Fruit fly (Drosophila melanogaster) whole organism, embryonic: ENCODE data around the gene PpD6.

Experiments
- CG10959 ChIP-seq: fragments of 200-800 bp; sonication (Bioruptor generic); IDR thresholded peaks from 2 replicates; pipeline ENCODE4 v1.3.6; 2022; ENCODE audit warnings: missing biosample characterization, missing genetic modification characterization
- CG12744 ChIP-seq: fragments of 200-800 bp; sonication (Bioruptor generic); optimal IDR thresholded peaks from 2 replicates; lab custom pipeline; 2016; ENCODE audit warnings: missing biosample characterization, missing genetic modification characterization
- CG13123 ChIP-seq: fragments of 200-800 bp; sonication (Bioruptor generic); optimal IDR thresholded peaks from 2 replicates; lab custom pipeline; 2016; ENCODE audit warnings: missing biosample characterization, missing genetic modification characterization
- CG15269 ChIP-seq: fragments of 200-800 bp; sonication (Bioruptor generic); optimal IDR thresholded peaks from 2 replicates; lab custom pipeline; 2018; ENCODE audit warnings: missing biosample characterization, mild to moderate bottlenecking, missing genetic modification characterization, moderate library complexity
- CG1529 ChIP-seq: fragments of 200-800 bp; sonication (Bioruptor generic); optimal IDR thresholded peaks from 3 replicates; lab custom pipeline; 2018; ENCODE audit warnings: missing biosample characterization, missing genetic modification characterization
- CG17568 ChIP-seq: fragments of 200-800 bp; sonication (Bioruptor generic); optimal IDR thresholded peaks from 2 replicates; lab custom pipeline; 2018; ENCODE audit warnings: missing biosample characterization, mild to moderate bottlenecking, missing genetic modification characterization, moderate library complexity
- CG3065 ChIP-seq: fragments of 200-800 bp; sonication (Bioruptor generic); optimal IDR thresholded peaks from 2 replicates; lab custom pipeline; 2016; ENCODE audit warnings: missing biosample characterization, missing genetic modification characterization
- CG31365 ChIP-seq: fragments of 200-800 bp; sonication (Bioruptor generic); optimal IDR thresholded peaks from 2 replicates; lab custom pipeline; 2018; ENCODE audit warnings: missing biosample characterization, mild to moderate bottlenecking, missing genetic modification characterization
- CG32772 ChIP-seq: fragments of 200-800 bp; sonication (Bioruptor generic); IDR thresholded peaks from 2 replicates; pipeline ENCODE4 v1.3.6; 2022; ENCODE audit warnings: missing biosample characterization, missing genetic modification characterization
- CG34422 ChIP-seq: fragments of 200-800 bp; sonication (Bioruptor generic); IDR thresholded peaks from 3 replicates; pipeline ENCODE4 v1.3.6; 2022; ENCODE audit warnings: missing biosample characterization, missing genetic modification characterization
- CG6689 ChIP-seq: fragments of 200-800 bp; sonication (Bioruptor generic); IDR thresholded peaks from 2 replicates; pipeline ENCODE4 v1.3.6; 2022; ENCODE audit warnings: missing biosample characterization, missing genetic modification characterization
- CG6854 ChIP-seq: fragments of 200-800 bp; sonication (Bioruptor generic); optimal IDR thresholded peaks from 3 replicates; lab custom pipeline; 2017; ENCODE audit warnings: missing biosample characterization, mild to moderate bottlenecking, missing genetic modification characterization
- CG7556 ChIP-seq: fragments of 200-800 bp; sonication (Bioruptor generic); optimal IDR thresholded peaks from 2 replicates; lab custom pipeline; 2017; ENCODE audit warnings: missing biosample characterization, mild to moderate bottlenecking, missing genetic modification characterization
- CG8089 ChIP-seq: fragments of 200-800 bp; sonication (Bioruptor generic); optimal IDR thresholded peaks from 3 replicates; lab custom pipeline; 2016; ENCODE audit warnings: missing biosample characterization, missing genetic modification characterization
- CG9437 ChIP-seq: fragments of 200-800 bp; sonication (Bioruptor generic); optimal IDR thresholded peaks from 2 replicates; lab custom pipeline; 2018; ENCODE audit warnings: missing biosample characterization, mild to moderate bottlenecking, missing genetic modification characterization
- Eip74EF ChIP-seq, 2 experiments: fragments of 200-800 bp in 1 of 2; fragments of >200 bp in 1 of 2; sonication (Bioruptor generic) in 1 of 2; optimal IDR thresholded peaks; 2 replicates each; lab custom pipeline; 2017 to 2019; ENCODE audit warnings: missing biosample characterization in 2 of 2, missing genetic modification characterization in 2 of 2, mild to moderate bottlenecking in 1 of 2, moderate library complexity in 1 of 2
- H2.0 ChIP-seq: fragments of 200-800 bp; sonication (Bioruptor generic); IDR thresholded peaks from 2 replicates; pipeline ENCODE4 v1.3.6; 2022; ENCODE audit warnings: missing biosample characterization, missing genetic modification characterization
- HHEX ChIP-seq: fragments of 200-800 bp; sonication (Bioruptor generic); optimal IDR thresholded peaks from 3 replicates; lab custom pipeline; 2017; ENCODE audit warnings: missing biosample characterization, mild to moderate bottlenecking, missing genetic modification characterization, missing genetic modification reagents
- Hr51 ChIP-seq, 2 experiments: fragments of 200-800 bp; sonication (Bioruptor generic); optimal IDR thresholded peaks; 2 replicates in 1 of 2; 3 replicates in 1 of 2; lab custom pipeline; 2016 to 2018; ENCODE audit warnings: missing biosample characterization in 2 of 2, missing genetic modification characterization in 2 of 2, mild to moderate bottlenecking in 1 of 2, moderate library complexity in 1 of 2
- Neu2 ChIP-seq: fragments of 200-800 bp; sonication (Bioruptor generic); optimal IDR thresholded peaks from 3 replicates; lab custom pipeline; 2016; ENCODE audit warnings: missing biosample characterization, missing genetic modification characterization, borderline replicate concordance
- Nf-YC ChIP-seq: fragments of 200-800 bp; optimal IDR thresholded peaks from 3 replicates; lab custom pipeline; 2019; ENCODE audit warnings: missing biosample characterization, mild to moderate bottlenecking, missing genetic modification characterization, moderate library complexity
- Pdp1 ChIP-seq, 2 experiments: fragments of 200-800 bp; sonication (Bioruptor generic); optimal IDR thresholded peaks; 3 replicates each; lab custom pipeline; 2016; ENCODE audit warnings: missing biosample characterization in 2 of 2, missing genetic modification characterization in 2 of 2, mild to moderate bottlenecking in 1 of 2, moderate library complexity in 1 of 2
- Sry-δ ChIP-seq: fragments of 200-800 bp; sonication (Bioruptor generic); optimal IDR thresholded peaks from 2 replicates; lab custom pipeline; 2016; ENCODE audit warnings: missing biosample characterization, missing genetic modification characterization
- Tbp ChIP-seq: fragments of >200 bp; optimal IDR thresholded peaks from 2 replicates; lab custom pipeline; 2018; ENCODE audit warnings: missing biosample characterization, missing genetic modification characterization
- Xbp1 ChIP-seq: fragments of 200-800 bp; sonication (Bioruptor generic); optimal IDR thresholded peaks from 3 replicates; lab custom pipeline; 2016; ENCODE audit warnings: missing biosample characterization, mild to moderate bottlenecking, missing genetic modification characterization
- cas ChIP-seq: fragments of 200-800 bp; sonication (Bioruptor generic); IDR thresholded peaks from 2 replicates; pipeline ENCODE4 v1.3.6; 2022; ENCODE audit warnings: missing biosample characterization, missing genetic modification characterization
- cg ChIP-seq: fragments of 200-800 bp; sonication (Bioruptor generic); optimal IDR thresholded peaks from 3 replicates; lab custom pipeline; 2019; ENCODE audit warnings: missing biosample characterization, mild to moderate bottlenecking, missing genetic modification characterization, moderate library complexity
- chinmo ChIP-seq: fragments of 200-800 bp; sonication (Bioruptor generic); IDR thresholded peaks from 4 replicates; pipeline ENCODE4 v1.3.6; 2022; ENCODE audit warnings: missing biosample characterization, missing genetic modification characterization; ENCODE audit not compliant: partially characterized antibody
- dimm ChIP-seq: fragments of 200-800 bp; sonication (Bioruptor generic); IDR thresholded peaks from 2 replicates; pipeline ENCODE4 v1.3.6; 2022; ENCODE audit warnings: missing biosample characterization, missing genetic modification characterization
- dysf ChIP-seq: fragments of 200-800 bp; sonication (Bioruptor generic); IDR thresholded peaks from 3 replicates; pipeline ENCODE4 v1.3.6; 2022; ENCODE audit warnings: missing biosample characterization, missing genetic modification characterization
- ewg ChIP-seq: fragments of 200-800 bp; sonication (Bioruptor generic); optimal IDR thresholded peaks from 3 replicates; lab custom pipeline; 2017; ENCODE audit warnings: mild to moderate bottlenecking, missing biosample characterization, missing genetic modification reagents, missing genetic modification characterization
- fru ChIP-seq: fragments of >200 bp; optimal IDR thresholded peaks from 2 replicates; lab custom pipeline; 2017
- gro ChIP-seq: fragments of 200-800 bp; sonication (Bioruptor generic); optimal IDR thresholded peaks from 2 replicates; lab custom pipeline; 2016; ENCODE audit warnings: missing biosample characterization, missing genetic modification characterization
- ind ChIP-seq: fragments of 200-800 bp; sonication (Bioruptor generic); optimal IDR thresholded peaks from 3 replicates; lab custom pipeline; 2016; ENCODE audit warnings: missing biosample characterization, missing genetic modification characterization
- kah ChIP-seq: fragments of 200-800 bp; sonication (Bioruptor generic); optimal IDR thresholded peaks from 2 replicates; lab custom pipeline; 2018; ENCODE audit warnings: missing biosample characterization, mild to moderate bottlenecking, missing genetic modification characterization
- oc ChIP-seq: fragments of 200-800 bp; sonication (Bioruptor generic); optimal IDR thresholded peaks from 2 replicates; lab custom pipeline; 2018; ENCODE audit warnings: missing biosample characterization, mild to moderate bottlenecking, missing genetic modification characterization, moderate library complexity
- pfk ChIP-seq: fragments of 200-800 bp; sonication (Bioruptor generic); optimal IDR thresholded peaks from 2 replicates; lab custom pipeline; 2018; ENCODE audit warnings: missing biosample characterization, mild to moderate bottlenecking, missing genetic modification characterization, moderate library complexity
- pnt ChIP-seq: fragments of 200-800 bp; sonication (Bioruptor generic); optimal IDR thresholded peaks from 3 replicates; lab custom pipeline; 2016; ENCODE audit warnings: missing biosample characterization, missing genetic modification characterization
- prd ChIP-seq, 3 experiments: fragments of >200 bp in 2 of 3; fragments of 200-800 bp in 1 of 3; sonication (Bioruptor generic) in 1 of 3; optimal IDR thresholded peaks in 2 of 3; IDR thresholded peaks in 1 of 3; 2 replicates in 2 of 3; 3 replicates in 1 of 3; pipeline versions ENCODE4 v1.3.6 to Lab custom; 2017 to 2022; ENCODE audit warnings: missing biosample characterization in 1 of 3, missing genetic modification characterization in 1 of 3
- pros ChIP-seq: fragments of 200-800 bp; sonication (Bioruptor generic); optimal IDR thresholded peaks from 3 replicates; lab custom pipeline; 2019; ENCODE audit warnings: missing biosample characterization, mild to moderate bottlenecking, missing genetic modification characterization, moderate library complexity
- seq ChIP-seq: fragments of 200-800 bp; sonication (Bioruptor generic); IDR thresholded peaks from 2 replicates; pipeline ENCODE4 v1.3.6; 2022; ENCODE audit warnings: missing biosample characterization, missing genetic modification characterization
- sima ChIP-seq: fragments of 200-800 bp; sonication (Bioruptor generic); optimal IDR thresholded peaks from 2 replicates; lab custom pipeline; 2016; ENCODE audit warnings: missing biosample characterization, missing genetic modification characterization
- tap ChIP-seq: fragments of 200-800 bp; optimal IDR thresholded peaks from 3 replicates; lab custom pipeline; 2019; ENCODE audit warnings: missing biosample characterization, mild to moderate bottlenecking, missing genetic modification characterization, moderate library complexity
- tin ChIP-seq: fragments of 200-800 bp; sonication (Bioruptor generic); optimal IDR thresholded peaks from 3 replicates; lab custom pipeline; 2016; ENCODE audit warnings: missing biosample characterization, missing genetic modification characterization
- tup ChIP-seq: fragments of 200-800 bp; sonication (Bioruptor generic); optimal IDR thresholded peaks from 2 replicates; lab custom pipeline; 2016; ENCODE audit warnings: missing biosample characterization, mild to moderate bottlenecking, missing genetic modification characterization, moderate library complexity
- twi ChIP-seq: fragments of 200-800 bp; optimal IDR thresholded peaks from 2 replicates; lab custom pipeline; 2019; ENCODE audit warnings: missing biosample characterization, mild to moderate bottlenecking, missing genetic modification characterization, moderate library complexity
- vnd ChIP-seq: fragments of 200-800 bp; sonication (Bioruptor generic); IDR thresholded peaks from 3 replicates; pipeline ENCODE4 v1.3.6; 2022; ENCODE audit warnings: missing biosample characterization, missing genetic modification characterization; ENCODE audit not compliant: partially characterized antibody
- wor ChIP-seq: fragments of 200-800 bp; sonication (Bioruptor generic); IDR thresholded peaks from 2 replicates; pipeline ENCODE4 v1.3.6; 2022; ENCODE audit warnings: missing biosample characterization, missing genetic modification characterization

The PpD6 gene

DNA sequence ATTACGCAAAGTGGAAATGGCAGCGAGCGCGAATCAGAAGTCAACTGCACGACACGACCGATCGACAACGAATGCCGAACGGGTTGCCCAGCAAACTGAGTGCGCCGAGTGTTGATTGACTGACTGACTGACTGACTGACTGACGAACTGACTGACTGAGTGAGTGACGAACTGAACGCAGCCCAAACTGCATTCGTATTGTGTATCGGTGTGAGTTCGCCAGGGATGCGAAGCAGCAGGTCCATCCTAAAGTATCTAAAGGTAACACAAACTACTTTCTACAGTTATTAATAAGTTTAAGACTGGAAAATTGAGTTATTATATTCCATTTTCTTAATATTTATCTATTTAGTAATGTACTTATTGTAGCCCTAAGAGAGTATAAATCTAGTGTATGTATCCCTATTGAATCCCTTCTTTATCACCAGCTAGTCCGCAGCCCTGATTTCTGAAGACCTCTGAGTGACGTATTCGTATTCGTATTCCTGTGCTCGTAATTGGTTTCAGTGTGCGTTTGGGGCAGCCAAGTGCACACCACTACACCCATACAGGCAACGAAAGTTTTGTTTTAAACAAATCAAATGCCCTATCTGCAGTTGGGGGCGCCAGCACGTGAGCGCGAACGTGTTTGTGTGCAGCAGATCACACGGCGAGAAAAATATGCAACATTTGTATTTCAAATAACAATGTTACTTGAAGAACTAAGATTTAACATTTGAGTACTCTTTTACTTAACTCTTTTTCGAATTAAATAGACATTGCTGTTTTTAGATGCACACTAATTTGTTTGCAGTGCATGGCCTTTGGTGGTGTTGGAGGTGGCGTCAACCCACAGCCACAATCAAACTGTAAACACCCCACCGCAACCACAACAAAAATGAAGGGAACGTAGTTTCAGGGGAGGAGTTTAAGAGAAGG, 43.5 kb downstream of the PpD6 start (continued):
- TF ChIP-seq cg (GFP tag; lab: Kevin White, UChicago), result peak; percentile 85
- TF ChIP-seq Tbp (GFP tag; lab: Kevin White, UChicago), result no peak
- peak; percentile 86 to 90 for TF ChIP-seq Hr51 (GFP tag; optimal IDR thresholded peaks at IDR 0.05; lab: Kevin White, UChicago)
- TF ChIP-seq twi (tag; lab: Kevin White, UChicago), result peak; percentile 91
- TF ChIP-seq dysf (GFP tag; lab: Robert Waterston, UW), result peak; percentile 95
- peak; percentile 94 for TF ChIP-seq CG10959 (GFP tag; lab: Robert Waterston, UW)
- peak; percentile 96 for TF ChIP-seq oc (tag; lab: Kevin White, UChicago)
- TF ChIP-seq CG9437 (GFP tag; lab: Kevin White, UChicago), result peak; percentile 89
- TF ChIP-seq dimm (GFP tag; lab: Robert Waterston, UW), result peak; percentile 69
- peak in 1 of 2 experiments; percentile 91 for TF ChIP-seq Eip74EF (GFP tag; optimal IDR thresholded peaks at IDR 0.05; lab: Kevin White, UChicago)
- TF ChIP-seq CG15269, result peak; percentile 90
- TF ChIP-seq gro, result peak; percentile 73
- peak; percentile 70 for TF ChIP-seq cas (GFP tag; lab: Robert Waterston, UW)
- peak; percentile 72 for TF ChIP-seq CG17568 (GFP tag; lab: Kevin White, UChicago)
- peak; percentile 89 for TF ChIP-seq sima (GFP tag; lab: Kevin White, UChicago)
- TF ChIP-seq CG31365 (tag; lab: Kevin White, UChicago), result peak; percentile 77
- peak; percentile 87 for TF ChIP-seq CG3065
- TF ChIP-seq tap (tag; lab: Kevin White, UChicago), result peak; percentile 95
- peak; percentile 81 for TF ChIP-seq tup (GFP tag; lab: Kevin White, UChicago)
- peak; percentile 10 for TF ChIP-seq Neu2 (GFP tag; lab: Kevin White, UChicago)
- TF ChIP-seq chinmo (GFP tag; lab: Robert Waterston, UW), result no peak
- peak; percentile 89 for TF ChIP-seq kah
- peak; percentile 97 for TF ChIP-seq pnt (GFP tag; lab: Kevin White, UChicago)
- TF ChIP-seq wor (GFP tag; lab: Robert Waterston, UW), result peak; percentile 96
- TF ChIP-seq pros (GFP tag; lab: Kevin White, UChicago), result peak; percentile 42
- TF ChIP-seq Nf-YC (tag; lab: Kevin White, UChicago), result peak; percentile 67
- TF ChIP-seq Xbp1 (GFP tag; lab: Kevin White, UChicago), result peak; percentile 96
- TF ChIP-seq CG32772 (GFP tag; lab: Robert Waterston, UW), result peak; percentile 95
- peak; percentile 53 for TF ChIP-seq fru (lab: Kevin White, UChicago)
- peak; percentile 94 for TF ChIP-seq CG7556
- TF ChIP-seq CG6854 (GFP tag; lab: Kevin White, UChicago), result peak; percentile 72
- peak; percentile 92 for TF ChIP-seq H2.0 (GFP tag; lab: Robert Waterston, UW)
- TF ChIP-seq CG12744 (GFP tag; lab: Kevin White, UChicago), result peak; percentile 63
- TF ChIP-seq seq, result peak; percentile 88
- peak; percentile 95 for TF ChIP-seq ind (GFP tag; lab: Kevin White, UChicago)
- peak; percentile 70 for TF ChIP-seq Sry-δ (GFP tag; lab: Kevin White, UChicago)
- TF ChIP-seq CG8089 (GFP tag; lab: Kevin White, UChicago), result peak; percentile 97
- no peak for TF ChIP-seq prd (optimal IDR thresholded peaks at IDR 0.05; lab: Kevin White, UChicago)
- peak; percentile 95 for TF ChIP-seq prd (GFP tag; IDR thresholded peaks at IDR 0.05; lab: Robert Waterston, UW)
- TF ChIP-seq CG1529 (GFP tag; lab: Kevin White, UChicago), result peak; percentile 93
- TF ChIP-seq ewg, result peak; percentile 93
- TF ChIP-seq Pdp1 (GFP tag; optimal IDR thresholded peaks at IDR 0.05; lab: Kevin White, UChicago), result peak; percentile 89 to 91
- peak; percentile 91 for TF ChIP-seq CG13123 (GFP tag; lab: Kevin White, UChicago)
- peak; percentile 96 for TF ChIP-seq tin
- no peak for TF ChIP-seq pfk (GFP tag; lab: Kevin White, UChicago)
- TF ChIP-seq vnd, result no peak
- TF ChIP-seq CG6689, result peak; percentile 94
- TF ChIP-seq CG34422, result peak; percentile 95
- peak; percentile 89 for TF ChIP-seq HHEX
